Fruit fly (Drosophila melanogaster) S2 (cell line): Measurements from ENCODE around the gene Argl.

ENCODE experiments used
- CG8478 ChIP-seq: fragments of >200 bp; optimal IDR thresholded peaks from 2 replicates; lab custom pipeline; 2018
- CTCF ChIP-seq, 2 experiments: fragments of >200 bp; optimal IDR thresholded peaks; 2 replicates each; lab custom pipeline; 2018

Gene Argl

DNA sequence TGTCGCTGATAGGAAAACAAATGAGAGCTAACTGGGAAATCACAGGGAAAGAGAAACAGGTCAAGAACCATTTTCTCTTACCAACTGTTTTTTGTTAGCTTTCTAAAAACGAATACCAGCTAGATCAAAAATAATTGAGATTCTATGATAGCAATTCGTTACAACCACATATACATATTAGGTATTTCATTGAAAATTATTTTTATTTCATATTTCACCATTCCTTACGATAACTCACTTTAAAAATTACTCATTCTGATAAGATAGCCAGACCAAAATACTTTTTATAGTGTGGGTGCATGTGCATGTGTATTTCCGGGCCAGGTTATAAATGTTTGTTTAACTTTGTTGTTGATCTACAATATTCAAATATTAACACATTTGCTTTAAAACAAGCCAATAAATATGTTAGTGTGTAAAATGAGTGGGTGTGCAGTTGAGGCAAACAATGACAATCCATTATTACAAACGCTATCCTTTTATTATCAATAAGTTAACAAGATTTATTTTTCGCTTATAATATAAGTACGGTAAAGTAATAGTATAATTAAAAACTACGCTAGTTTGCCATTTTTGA is 4.0 kb downstream of the Argl start:
- no peak for TF ChIP-seq CTCF (optimal IDR thresholded peaks at IDR 0.05; lab: Kevin White, UChicago)
- no peak for TF ChIP-seq CG8478 (lab: Kevin White, UChicago)

DNA sequence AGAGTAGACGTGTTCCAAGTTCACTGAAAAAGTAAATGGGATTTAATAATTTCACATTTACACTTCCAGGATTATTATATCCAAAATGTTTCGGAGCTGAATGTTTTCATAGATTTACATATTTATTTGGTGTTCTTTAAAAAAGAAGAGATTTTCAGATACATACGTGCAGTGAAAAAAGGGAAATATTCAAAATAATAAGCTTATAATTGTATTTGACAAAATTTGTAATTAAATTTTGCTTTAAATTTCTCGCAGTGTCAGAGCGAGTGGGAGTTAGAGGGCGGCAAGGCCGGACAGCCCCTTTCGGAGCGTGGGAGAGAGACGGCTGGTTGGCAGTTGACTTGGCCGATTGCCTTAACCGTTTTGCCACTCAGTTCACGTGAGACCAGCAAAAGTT is 4.9 kb downstream of the Argl start, which contains the start of gene Tsp29Fb:
Gene Tsp29Fb (plus strand): TSS at position 388 of the 400 bp plus-strand sequence.
- TF ChIP-seq CTCF (optimal IDR thresholded peaks at IDR 0.05; lab: Kevin White, UChicago) (no peak), CG8478 (lab: Kevin White, UChicago) (no peak)

DNA sequence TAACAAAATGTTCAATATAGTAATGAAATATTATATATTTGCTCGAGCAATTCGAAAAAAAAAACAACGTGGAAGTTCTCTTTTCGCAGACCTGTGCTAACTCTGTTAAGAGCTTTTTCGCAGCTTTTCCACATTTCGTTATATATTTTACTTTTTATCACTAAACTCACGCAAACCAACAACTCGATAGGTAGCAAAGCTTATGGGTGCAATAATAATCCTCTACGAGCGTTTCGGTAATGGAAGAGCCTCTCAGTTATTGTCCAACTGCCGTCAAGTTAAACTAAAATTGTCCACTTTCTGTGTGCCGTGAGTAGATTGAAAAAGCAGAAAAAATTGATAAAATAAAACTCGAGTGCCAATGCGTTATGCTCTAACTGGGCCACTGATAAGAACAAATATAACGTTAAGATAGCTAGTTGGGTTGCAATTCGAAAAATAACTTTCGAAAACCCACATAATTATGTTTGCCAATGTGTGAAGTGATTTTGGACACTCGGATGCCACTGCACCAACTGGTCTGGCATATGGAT is 8.1 kb downstream of the Argl start, which contains the start of gene Tsp29Fa:
Gene Tsp29Fa (plus strand): TSS at position 253 of the 533 bp plus-strand sequence.
- TF ChIP-seq CTCF (optimal IDR thresholded peaks at IDR 0.05; lab: Kevin White, UChicago) (no peak), CG8478 (lab: Kevin White, UChicago) (no peak)

DNA sequence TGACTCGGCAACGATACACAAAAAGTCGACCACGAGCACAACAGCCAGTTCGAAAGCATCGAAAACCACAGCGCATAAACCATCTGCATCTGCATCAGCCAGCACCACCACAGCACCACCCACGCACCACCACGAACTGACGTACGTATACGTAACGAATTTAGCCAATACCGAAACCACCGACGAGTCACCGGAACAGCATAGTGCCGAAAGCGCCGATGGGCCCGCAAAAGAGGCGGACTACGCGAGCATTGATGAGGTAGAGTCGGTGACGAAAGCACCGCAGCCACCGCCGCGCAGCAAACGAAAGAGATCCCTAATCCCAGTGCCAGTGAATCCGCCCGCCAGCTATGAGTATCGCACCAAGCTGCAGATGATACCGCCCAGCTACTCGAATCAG is 10.7 kb downstream of the Argl start:
- TF ChIP-seq CG8478 (lab: Kevin White, UChicago) (no peak), CTCF (optimal IDR thresholded peaks at IDR 0.05; lab: Kevin White, UChicago) (no peak)

dm6 chr2L:8923405-8923804 is 18.5 kb downstream of the Argl start:
- no peak for TF ChIP-seq CG8478 (lab: Kevin White, UChicago)

dm6 chr2L:8921934-8922333 is 20.0 kb downstream of the Argl start:
- TF ChIP-seq CTCF (optimal IDR thresholded peaks at IDR 0.05; lab: Kevin White, UChicago) (no peak), CG8478 (lab: Kevin White, UChicago) (no peak)

dm6 chr2L:8920294-8920693 is 21.6 kb downstream of the Argl start:
- TF ChIP-seq CG8478 (lab: Kevin White, UChicago), result no peak
- no peak for TF ChIP-seq CTCF (optimal IDR thresholded peaks at IDR 0.05; lab: Kevin White, UChicago)

- TF ChIP-seq CG8478 (lab: Kevin White, UChicago) (no peak), CTCF (optimal IDR thresholded peaks at IDR 0.05; lab: Kevin White, UChicago) (no peak)
These were observed 22.3 kb downstream of the Argl start for dm6 chr2L:8919638-8920037.

DNA sequence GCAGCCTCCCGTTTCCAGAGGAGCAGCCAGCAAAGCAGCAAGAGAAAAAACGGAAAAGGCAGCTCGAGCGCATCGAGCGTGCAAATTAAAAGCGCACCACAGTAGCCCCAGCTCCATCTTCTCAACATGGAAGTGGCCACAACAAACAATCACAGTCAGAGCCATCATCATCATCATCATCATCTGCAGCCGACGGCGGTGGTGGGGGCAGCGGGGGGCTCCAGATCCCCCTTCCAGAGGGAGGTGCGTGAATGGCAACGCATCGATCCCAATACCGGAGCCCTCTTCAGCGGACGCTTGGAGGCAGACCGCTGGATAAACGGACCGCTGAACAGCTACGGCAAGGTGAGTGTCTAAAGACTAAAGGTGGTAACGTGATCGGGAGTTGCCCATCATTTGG is 26.2 kb downstream of the Argl start:
- TF ChIP-seq CTCF (optimal IDR thresholded peaks at IDR 0.05; lab: Kevin White, UChicago), result no peak
- no peak for TF ChIP-seq CG8478 (lab: Kevin White, UChicago)

DNA sequence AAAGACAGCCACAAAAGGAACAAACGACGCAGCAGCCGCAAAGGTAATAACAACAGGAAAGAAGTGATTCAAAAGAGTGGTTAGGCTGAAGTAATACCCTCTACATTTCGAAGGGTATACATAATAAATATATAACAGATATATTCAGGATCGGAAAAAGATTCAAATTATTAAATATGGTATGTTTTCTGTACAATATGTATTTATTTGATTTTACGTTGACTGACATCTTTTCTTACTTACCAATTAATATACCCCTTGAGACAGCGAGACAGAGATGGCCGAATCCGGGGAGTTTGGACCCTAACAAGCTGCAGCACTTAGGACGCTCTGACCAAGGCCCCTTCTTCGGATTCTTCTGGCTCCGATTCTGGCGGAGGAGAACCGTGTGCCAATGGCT is 35.6 kb downstream of the Argl start:
- TF ChIP-seq CG8478 (lab: Kevin White, UChicago) (no peak), CTCF (optimal IDR thresholded peaks at IDR 0.05; lab: Kevin White, UChicago) (no peak)

dm6 chr2L:8901882-8902281 is 40.0 kb downstream of the Argl start:
- no peak for TF ChIP-seq CTCF (optimal IDR thresholded peaks at IDR 0.05; lab: Kevin White, UChicago)
- TF ChIP-seq CG8478 (lab: Kevin White, UChicago), result no peak

DNA sequence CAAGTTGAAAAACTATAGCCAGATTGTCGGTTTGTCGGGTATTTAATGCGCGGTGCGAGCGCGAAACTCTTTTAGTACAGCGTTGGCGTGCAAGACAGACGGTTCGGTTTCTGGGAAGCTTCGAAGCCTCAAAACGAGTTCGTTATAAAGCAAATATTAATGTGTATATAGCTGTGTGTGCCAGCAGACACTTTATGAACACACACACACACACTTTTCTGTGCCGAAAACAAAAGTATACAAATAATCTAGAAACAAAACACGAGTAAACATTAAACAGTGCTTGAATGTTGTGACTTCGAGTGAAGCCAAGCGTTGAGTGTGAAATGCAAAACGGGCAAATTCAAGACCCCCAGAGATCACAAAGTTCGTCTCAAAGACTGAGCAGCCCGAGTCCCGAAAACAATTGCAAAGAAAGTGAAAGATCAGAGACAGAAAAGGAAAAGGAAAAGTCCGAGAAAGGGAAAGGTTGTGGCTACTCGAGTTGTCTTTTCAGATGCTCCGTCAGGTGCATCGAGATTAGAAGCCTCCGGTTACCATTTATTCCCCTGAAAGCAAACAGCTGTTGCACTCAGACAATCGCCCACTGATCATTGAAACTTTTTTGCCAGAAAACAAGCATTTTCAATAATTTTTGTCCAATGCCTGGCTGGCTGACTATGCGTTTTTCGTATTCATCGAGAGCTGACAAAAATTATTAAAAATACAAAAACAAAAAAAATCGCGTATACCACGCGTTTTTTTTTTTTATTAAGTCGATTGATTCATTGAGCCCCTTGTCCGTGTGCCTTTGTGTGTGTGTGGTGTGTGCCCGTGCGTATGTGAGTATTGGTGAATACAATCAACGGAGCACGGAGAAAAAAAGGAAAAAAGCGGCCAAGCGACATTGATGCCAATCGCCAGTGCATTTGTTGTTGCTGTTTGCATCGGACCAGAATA is 42.9 kb downstream of the Argl start, which contains the start of gene CG34398:
Gene CG34398 (plus strand): TSS at position 73 of the 939 bp plus-strand sequence.
- TF ChIP-seq CG8478 (lab: Kevin White, UChicago), result no peak

DNA sequence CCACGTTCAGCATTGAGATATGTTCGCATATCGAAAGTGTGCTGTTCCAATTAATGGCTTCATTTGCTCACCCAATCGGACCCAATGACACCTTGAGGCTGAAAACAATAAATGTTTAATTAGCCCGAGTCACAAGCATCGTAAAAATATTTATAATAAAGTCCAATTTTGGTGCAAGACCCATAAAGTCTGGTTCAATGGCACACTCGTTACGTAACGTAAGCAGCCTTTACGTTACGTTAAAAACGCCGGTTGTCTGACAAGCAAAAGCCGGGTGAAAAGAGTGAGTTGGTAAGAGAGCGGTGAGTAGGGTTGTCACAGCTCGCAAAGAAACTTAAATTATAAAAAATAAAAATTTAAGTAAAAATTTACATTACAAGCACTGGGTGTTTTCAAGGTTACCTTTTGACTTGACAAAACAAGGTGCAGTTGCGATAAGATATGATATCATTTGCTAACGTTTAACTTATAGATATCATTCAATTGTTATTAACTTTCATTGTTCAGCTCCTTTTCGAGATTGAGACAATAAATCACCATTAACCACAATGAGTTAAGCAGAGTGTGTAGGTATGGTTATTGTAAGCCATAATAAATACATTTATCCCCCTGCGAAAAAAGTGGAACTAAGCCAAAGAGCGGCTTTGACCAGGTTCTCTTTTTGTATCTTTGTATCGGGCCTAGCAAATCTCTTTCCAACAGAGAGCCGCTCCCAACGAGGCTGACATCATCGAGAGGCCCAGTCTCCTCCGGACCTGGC is 43.8 kb downstream of the Argl start:
- TF ChIP-seq CG8478 (lab: Kevin White, UChicago), result no peak

dm6 chr2L:8894224-8894623 is 47.7 kb downstream of the Argl start:
- TF ChIP-seq CG8478 (lab: Kevin White, UChicago), result no peak
- TF ChIP-seq CTCF (optimal IDR thresholded peaks at IDR 0.05; lab: Kevin White, UChicago), result no peak
